Worm (Caenorhabditis elegans) whole organism, late embryonic: ENCODE measurements around the gene Y55F3BL.4.

Experiments
- C08G9.2 ChIP-seq: sonication (generic microtip); optimal IDR thresholded peaks from 2 replicates; lab custom pipeline; 2016; ENCODE audit warnings: mild to moderate bottlenecking, missing genetic modification characterization, moderate library complexity, missing compliant biosample characterization
- C38D4.7 ChIP-seq: fragments of 200-800 bp; sonication (Bioruptor generic); optimal IDR thresholded peaks from 2 replicates; lab custom pipeline; 2018; ENCODE audit warnings: mild to moderate bottlenecking, missing genetic modification characterization, moderate library complexity, missing compliant biosample characterization
- K02D7.2 ChIP-seq: sonication (generic microtip); optimal IDR thresholded peaks from 2 replicates; lab custom pipeline; 2017; ENCODE audit warnings: mild to moderate bottlenecking, missing genetic modification characterization, missing compliant biosample characterization
- K09A11.1 ChIP-seq: sonication (generic microtip); optimal IDR thresholded peaks from 2 replicates; lab custom pipeline; 2017; ENCODE audit warnings: antibody characterized with exemption, mild to moderate bottlenecking, missing genetic modification characterization, missing compliant biosample characterization; ENCODE audit not compliant: insufficient read depth
- T23F11.4 ChIP-seq: fragments of 200-800 bp; sonication (Bioruptor generic); optimal IDR thresholded peaks from 2 replicates; lab custom pipeline; 2018; ENCODE audit warnings: mild to moderate bottlenecking, missing genetic modification characterization, missing compliant biosample characterization
- ahr-1 ChIP-seq: sonication (generic microtip); optimal IDR thresholded peaks from 2 replicates; lab custom pipeline; 2016; ENCODE audit warnings: missing genetic modification characterization, missing compliant biosample characterization
- ceh-18 ChIP-seq: sonication (generic microtip); optimal IDR thresholded peaks from 2 replicates; lab custom pipeline; 2016; ENCODE audit warnings: missing genetic modification characterization, missing compliant biosample characterization
- ceh-2 ChIP-seq: sonication (generic microtip); optimal IDR thresholded peaks from 2 replicates; lab custom pipeline; 2016; ENCODE audit warnings: missing genotype, missing genetic modification characterization, missing compliant biosample characterization
- ceh-24 ChIP-seq: sonication (generic microtip); optimal IDR thresholded peaks from 2 replicates; lab custom pipeline; 2016; ENCODE audit warnings: mild to moderate bottlenecking, missing genetic modification characterization, missing compliant biosample characterization
- ceh-34 ChIP-seq: sonication (generic microtip); optimal IDR thresholded peaks from 2 replicates; lab custom pipeline; 2016; ENCODE audit warnings: mild to moderate bottlenecking, missing genetic modification characterization, missing compliant biosample characterization
- ceh-48 ChIP-seq: sonication (generic microtip); optimal IDR thresholded peaks from 2 replicates; lab custom pipeline; 2016; ENCODE audit warnings: missing genetic modification characterization, inconsistent platforms, missing compliant biosample characterization
- ceh-6 ChIP-seq: fragments of 200-800 bp; sonication (Bioruptor generic); optimal IDR thresholded peaks from 2 replicates; lab custom pipeline; 2018; ENCODE audit warnings: mild to moderate bottlenecking, missing genetic modification characterization, missing compliant biosample characterization
- ceh-9 ChIP-seq: sonication (generic microtip); optimal IDR thresholded peaks from 2 replicates; lab custom pipeline; 2016; ENCODE audit warnings: mild to moderate bottlenecking, missing genetic modification characterization, inconsistent platforms, missing compliant biosample characterization
- dve-1 ChIP-seq: sonication (generic microtip); optimal IDR thresholded peaks from 2 replicates; lab custom pipeline; 2017; ENCODE audit warnings: antibody characterized with exemption, mild to moderate bottlenecking, missing genetic modification characterization, missing compliant biosample characterization
- elt-2 ChIP-seq: sonication (generic microtip); optimal IDR thresholded peaks from 2 replicates; lab custom pipeline; 2016; ENCODE audit warnings: missing genetic modification reagents, missing genetic modification characterization, missing compliant biosample characterization
- fax-1 ChIP-seq: sonication (generic microtip); optimal IDR thresholded peaks from 2 replicates; lab custom pipeline; 2016; ENCODE audit warnings: missing genotype, missing genetic modification characterization, missing compliant biosample characterization
- fkh-10 ChIP-seq: fragments of 150-350 bp; optimal IDR thresholded peaks from 2 replicates; lab custom pipeline; 2014; ENCODE audit warnings: missing biosample characterization, missing genetic modification reagents, missing genetic modification characterization
- gmeb-2 ChIP-seq: sonication (generic microtip); optimal IDR thresholded peaks from 2 replicates; lab custom pipeline; 2016; ENCODE audit warnings: missing genetic modification characterization, inconsistent platforms, missing compliant biosample characterization
- hlh-13 ChIP-seq: fragments of 200-800 bp; sonication (Bioruptor generic); optimal IDR thresholded peaks from 2 replicates; lab custom pipeline; 2018; ENCODE audit warnings: mild to moderate bottlenecking, missing genetic modification characterization, missing compliant biosample characterization
- hlh-15 ChIP-seq: sonication (generic microtip); optimal IDR thresholded peaks from 2 replicates; lab custom pipeline; 2016; ENCODE audit warnings: missing genetic modification characterization, missing compliant biosample characterization
- hlh-30 ChIP-seq: sonication (generic microtip); optimal IDR thresholded peaks from 2 replicates; lab custom pipeline; 2017; ENCODE audit warnings: antibody characterized with exemption, missing genetic modification characterization, missing compliant biosample characterization; ENCODE audit not compliant: insufficient read depth
- hlh-8 ChIP-seq: sonication (generic microtip); optimal IDR thresholded peaks from 2 replicates; lab custom pipeline; 2016; ENCODE audit warnings: missing genotype, missing genetic modification characterization, missing compliant biosample characterization
- lim-6 ChIP-seq: sonication (generic microtip); optimal IDR thresholded peaks from 2 replicates; lab custom pipeline; 2016; ENCODE audit warnings: missing genetic modification characterization, missing compliant biosample characterization
- lin-11 ChIP-seq: fragments of 200-800 bp; sonication (Bioruptor generic); optimal IDR thresholded peaks from 2 replicates; lab custom pipeline; 2018; ENCODE audit warnings: mild to moderate bottlenecking, missing genetic modification characterization, missing compliant biosample characterization
- mec-3 ChIP-seq: sonication (generic microtip); optimal IDR thresholded peaks from 2 replicates; lab custom pipeline; 2016; ENCODE audit warnings: borderline replicate concordance, missing genetic modification characterization, missing compliant biosample characterization
- nfya-1 ChIP-seq: sonication (generic microtip); optimal IDR thresholded peaks from 2 replicates; lab custom pipeline; 2017; ENCODE audit warnings: missing genetic modification characterization, mild to moderate bottlenecking, missing compliant biosample characterization, antibody characterized with exemption, moderate library complexity
- nhr-11 ChIP-seq: fragments of 150-350 bp; optimal IDR thresholded peaks from 2 replicates; lab custom pipeline; 2014; ENCODE audit warnings: missing biosample characterization, missing genetic modification characterization
- nhr-232 ChIP-seq: sonication (generic microtip); optimal IDR thresholded peaks from 2 replicates; lab custom pipeline; 2016; ENCODE audit warnings: missing genetic modification characterization, missing compliant biosample characterization
- odd-2 ChIP-seq: sonication (generic microtip); optimal IDR thresholded peaks from 2 replicates; lab custom pipeline; 2017; ENCODE audit warnings: antibody characterized with exemption, mild to moderate bottlenecking, missing genetic modification characterization, missing compliant biosample characterization
- pag-3 ChIP-seq: sonication (generic microtip); optimal IDR thresholded peaks from 2 replicates; lab custom pipeline; 2016; ENCODE audit warnings: missing compliant biosample characterization, missing genetic modification characterization, borderline replicate concordance
- pha-4 ChIP-seq: fragments of 150-350 bp; optimal IDR thresholded peaks from 2 replicates; lab custom pipeline; 2018; ENCODE audit warnings: missing biosample characterization, missing genetic modification reagents, missing genetic modification characterization
- pros-1 ChIP-seq: fragments of 150-350 bp; optimal IDR thresholded peaks from 2 replicates; lab custom pipeline; 2014; ENCODE audit warnings: missing biosample characterization, missing genetic modification reagents, missing genetic modification characterization
- rnt-1 ChIP-seq: sonication (generic microtip); optimal IDR thresholded peaks from 2 replicates; lab custom pipeline; 2016; ENCODE audit warnings: missing genetic modification characterization, missing compliant biosample characterization
- sdc-2 ChIP-seq: sonication (generic microtip); optimal IDR thresholded peaks from 2 replicates; lab custom pipeline; 2016; ENCODE audit warnings: missing genotype, missing genetic modification characterization, missing compliant biosample characterization
- sox-2 ChIP-seq: fragments of 200-800 bp; sonication (Bioruptor generic); IDR thresholded peaks from 2 replicates; pipeline ENCODE4 v1.3.6; 2022; ENCODE audit warnings: missing genetic modification reagents, missing genetic modification characterization, missing compliant biosample characterization
- tbx-7 ChIP-seq: sonication (generic microtip); optimal IDR thresholded peaks from 2 replicates; lab custom pipeline; 2016; ENCODE audit warnings: missing genotype, missing genetic modification characterization, missing compliant biosample characterization
- unc-42 ChIP-seq: sonication (generic microtip); optimal IDR thresholded peaks from 2 replicates; lab custom pipeline; 2016; ENCODE audit warnings: missing genotype, missing genetic modification characterization, missing compliant biosample characterization
- unc-86 ChIP-seq: sonication (generic microtip); optimal IDR thresholded peaks from 2 replicates; lab custom pipeline; 2016; ENCODE audit warnings: missing genetic modification characterization, missing compliant biosample characterization
- zip-5 ChIP-seq: sonication (generic microtip); optimal IDR thresholded peaks from 2 replicates; lab custom pipeline; 2016; ENCODE audit warnings: missing genetic modification characterization, missing compliant biosample characterization
- ztf-16 ChIP-seq: sonication (generic microtip); optimal IDR thresholded peaks from 2 replicates; lab custom pipeline; 2017; ENCODE audit warnings: missing genetic modification characterization, missing compliant biosample characterization

The Y55F3BL.4 gene

DNA sequence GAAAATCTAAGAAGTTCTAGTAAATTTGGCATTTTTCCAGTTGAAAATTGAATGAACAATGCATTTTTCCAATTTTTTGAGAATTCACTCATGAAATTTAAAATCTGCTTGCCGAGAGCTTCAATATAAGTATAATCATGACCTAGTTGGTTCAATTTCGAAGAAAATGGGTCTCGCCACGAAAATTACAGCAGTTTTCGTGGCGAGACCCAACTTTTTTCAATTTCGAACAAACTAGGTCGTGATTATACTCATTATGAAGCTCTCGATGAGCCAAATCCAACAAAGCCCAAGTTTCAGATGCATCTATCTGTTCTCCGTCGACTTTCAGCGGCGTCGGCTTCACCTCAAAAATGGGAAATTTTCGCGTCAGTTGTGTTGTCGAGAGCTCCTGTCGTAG is 4.4 kb upstream of the Y55F3BL.4 start, which contains the start of gene mrpl-46:
TSS of gene mrpl-46 (plus strand) at position 301 of the 400 bp plus-strand sequence.
- TF ChIP-seq ceh-9 (tag; lab: Kevin White, UChicago), result no peak
- TF ChIP-seq ceh-18 (tag; lab: Kevin White, UChicago), result no peak
- no peak for TF ChIP-seq ceh-6 (GFP tag; lab: Kevin White, UChicago)
- no peak for TF ChIP-seq fax-1 (tag; lab: Kevin White, UChicago)
- TF ChIP-seq lim-6 (tag; lab: Kevin White, UChicago), result no peak
- TF ChIP-seq T23F11.4 (GFP tag; lab: Kevin White, UChicago), result no peak
- TF ChIP-seq C38D4.7 (GFP tag; lab: Kevin White, UChicago), result no peak
- no peak for TF ChIP-seq pag-3 (tag; lab: Kevin White, UChicago)
- no peak for TF ChIP-seq elt-2 (tag; lab: Kevin White, UChicago)
- no peak for TF ChIP-seq ceh-24 (tag; lab: Kevin White, UChicago)
- no peak for TF ChIP-seq nhr-11
- TF ChIP-seq gmeb-2 (tag; lab: Kevin White, UChicago), result no peak
- TF ChIP-seq mec-3 (tag; lab: Kevin White, UChicago), result no peak
- no peak for TF ChIP-seq K02D7.2 (tag; lab: Kevin White, UChicago)
- TF ChIP-seq nfya-1 (tag; lab: Kevin White, UChicago), result no peak
- no peak for TF ChIP-seq hlh-15 (tag; lab: Kevin White, UChicago)
- no peak for TF ChIP-seq C08G9.2 (tag; lab: Kevin White, UChicago)
- no peak for TF ChIP-seq pros-1 (tag; lab: Kevin White, UChicago)
- no peak for TF ChIP-seq tbx-7
- TF ChIP-seq pha-4, result no peak
- TF ChIP-seq, all 69 proteins: peak for 0

DNA sequence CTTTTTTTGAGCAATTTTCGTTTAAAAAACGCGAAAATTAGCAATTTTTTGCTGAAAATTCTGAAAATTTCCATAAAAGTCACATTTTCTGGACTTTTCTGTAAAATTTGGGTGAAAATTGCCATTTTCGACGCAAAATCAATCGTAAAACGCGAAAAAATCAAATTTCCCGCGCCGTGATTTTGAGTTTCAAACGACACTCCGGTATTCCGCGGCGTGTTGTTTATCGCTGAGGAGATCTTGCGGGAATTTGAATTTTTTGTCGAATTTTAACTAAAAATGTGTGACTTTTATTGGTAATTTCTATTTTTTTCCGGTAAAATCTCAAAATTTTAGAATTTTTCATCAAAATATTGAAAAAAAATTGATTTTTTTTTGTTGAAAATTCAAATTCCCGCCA is 3.7 kb upstream of the Y55F3BL.4 start:
- TF ChIP-seq hlh-30 (tag; lab: Kevin White, UChicago), result no peak
- TF ChIP-seq sdc-2, result no peak
- no peak for TF ChIP-seq C08G9.2 (tag; lab: Kevin White, UChicago)
- TF ChIP-seq dve-1 (tag; lab: Kevin White, UChicago), result no peak
- no peak for TF ChIP-seq hlh-13
- no peak for TF ChIP-seq lim-6 (tag; lab: Kevin White, UChicago)
- no peak for TF ChIP-seq ceh-2
- no peak for TF ChIP-seq ceh-9 (tag; lab: Kevin White, UChicago)
- no peak for TF ChIP-seq rnt-1 (tag; lab: Kevin White, UChicago)
- no peak for TF ChIP-seq nhr-232 (tag; lab: Kevin White, UChicago)
- no peak for TF ChIP-seq ceh-34 (tag; lab: Kevin White, UChicago)

DNA sequence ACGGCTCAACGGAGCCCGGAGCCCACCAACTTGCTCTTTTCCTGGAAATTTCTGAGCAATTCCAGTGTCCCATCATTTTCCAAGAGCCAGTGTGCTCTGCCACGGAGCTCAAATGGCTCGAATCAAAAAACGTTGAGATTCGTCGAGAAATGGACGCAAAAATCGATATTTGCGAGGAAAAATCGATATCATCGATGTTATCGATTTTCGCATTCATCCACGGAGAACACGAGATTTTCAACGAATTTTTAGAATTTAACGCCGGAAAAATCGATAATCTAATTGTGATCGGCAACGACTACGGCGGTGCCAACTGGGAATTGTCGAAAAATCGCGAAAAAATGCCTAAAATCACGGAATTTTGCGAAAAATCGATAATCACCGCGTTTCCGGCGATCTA is 791 bp downstream of the Y55F3BL.4 start:
- no peak for TF ChIP-seq sox-2 (GFP tag; lab: Robert Waterston, UW)
- TF ChIP-seq odd-2, result no peak
- no peak for TF ChIP-seq rnt-1 (tag; lab: Kevin White, UChicago)
- TF ChIP-seq zip-5 (tag; lab: Kevin White, UChicago), result no peak
- TF ChIP-seq T23F11.4 (GFP tag; lab: Kevin White, UChicago), result no peak
- no peak for TF ChIP-seq hlh-8 (tag; lab: Kevin White, UChicago)
- no peak for TF ChIP-seq ztf-16 (tag; lab: Kevin White, UChicago)
- TF ChIP-seq ceh-48 (tag; lab: Kevin White, UChicago), result peak; percentile 27
- no peak for TF ChIP-seq fkh-10 (GFP tag; lab: Kevin White, UChicago)

DNA sequence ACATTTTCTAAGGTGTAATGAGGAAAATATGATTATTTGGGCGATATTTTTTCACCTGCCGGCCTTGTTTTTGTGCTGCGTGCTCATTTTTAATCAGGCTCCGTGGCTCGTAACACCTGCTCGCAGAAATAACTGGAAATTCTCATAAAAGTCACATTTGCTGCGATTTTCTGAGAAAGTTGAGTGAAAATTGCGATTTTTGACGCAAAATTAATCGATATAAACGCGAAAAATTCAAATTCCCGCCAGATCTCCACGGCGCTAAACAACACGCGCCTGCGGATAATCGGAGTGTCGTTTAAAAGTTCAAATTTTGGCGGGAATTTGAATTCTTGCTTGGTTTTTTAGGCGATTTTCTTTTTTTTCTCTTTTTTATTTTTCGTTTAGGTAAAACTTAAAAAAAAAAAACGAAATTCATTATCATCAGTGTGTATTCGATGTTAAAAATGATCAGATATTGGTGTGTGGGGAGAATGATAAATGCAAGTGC is 2.2 kb downstream of the Y55F3BL.4 start, which contains the start of gene Y55F3BL.6:
TSS of gene Y55F3BL.6 (minus strand) at position 51 of the 490 bp plus-strand sequence.
- TF ChIP-seq ceh-2 (no peak), unc-42 (tag; lab: Kevin White, UChicago) (no peak), sdc-2 (no peak), ceh-48 (tag; lab: Kevin White, UChicago) (no peak), ahr-1 (tag; lab: Kevin White, UChicago) (no peak), pag-3 (tag; lab: Kevin White, UChicago) (no peak), lin-11 (tag; lab: Kevin White, UChicago) (no peak), unc-86 (tag; lab: Kevin White, UChicago) (no peak), hlh-30 (tag; lab: Kevin White, UChicago) (no peak), K09A11.1 (tag; lab: Kevin White, UChicago) (no peak), pha-4 (no peak)
- TF ChIP-seq, all 69 proteins: peak for 0
